Fruit fly (Drosophila melanogaster): Measurements from ENCODE around the gene chico.

chico gene

dm6 chr2L:10200847-10201246 is 46.0 kb downstream of the chico start, which contains the start of the genes Ripalpha and RpL7:
Gene Ripalpha (minus strand): TSS chr2L:10200974.
Gene RpL7 (plus strand): TSS chr2L:10201004.
- TF ChIP-seq ken (GFP tag; IDR thresholded peaks at IDR 0.05), result peak; percentile 98
- peak; percentile 99 for TF ChIP-seq CG33213 (GFP tag; optimal IDR thresholded peaks at IDR 0.05)
- TF ChIP-seq CG4404 (GFP tag; IDR thresholded peaks at IDR 0.05), result peak; percentile 85
- TF ChIP-seq CG12942 (GFP tag; optimal IDR thresholded peaks at IDR 0.05), result peak; percentile 97
- peak; percentile 99 for TF ChIP-seq CG9797 (GFP tag; optimal IDR thresholded peaks at IDR 0.05)
- TF ChIP-seq crol (GFP tag; IDR thresholded peaks at IDR 0.05), result no peak; the same call in 1 of the 2 replicates
- peak; percentile 95 for TF ChIP-seq ems (GFP tag; optimal IDR thresholded peaks at IDR 0.05)
- peak; percentile 98 for TF ChIP-seq CG11723 (GFP tag; optimal IDR thresholded peaks at IDR 0.05)
- peak; percentile 96 for TF ChIP-seq E2f1 (GFP tag; IDR thresholded peaks at IDR 0.05)
- TF ChIP-seq tna (GFP tag; IDR thresholded peaks at IDR 0.05; ENCODE audit: partially characterized antibody), result peak; percentile 92
- TF ChIP-seq CG11504 (tag; optimal IDR thresholded peaks at IDR 0.05), result no peak
- TF ChIP-seq CG17568 (GFP tag; optimal IDR thresholded peaks at IDR 0.05), result peak; percentile 95
- TF ChIP-seq unpg (GFP tag; optimal IDR thresholded peaks at IDR 0.05), result peak; percentile 95
- TF ChIP-seq otp (GFP tag; IDR thresholded peaks at IDR 0.05), result peak; percentile 99
- TF ChIP-seq org-1 (GFP tag; optimal IDR thresholded peaks at IDR 0.05), result peak; percentile 97
- TF ChIP-seq CG7987 (GFP tag; optimal IDR thresholded peaks at IDR 0.05), result peak; percentile 100
- peak; percentile 97 for TF ChIP-seq Awh (GFP tag; IDR thresholded peaks at IDR 0.05)
- peak; percentile 96 for TF ChIP-seq sqz (GFP tag; optimal IDR thresholded peaks at IDR 0.05)
- TF ChIP-seq abd-A (tag; optimal IDR thresholded peaks at IDR 0.05), result no peak
- peak; percentile 97 for TF ChIP-seq eyg (GFP tag; optimal IDR thresholded peaks at IDR 0.05)
- peak; percentile 81 for TF ChIP-seq Xrp1 (GFP tag; IDR thresholded peaks at IDR 0.05)
- peak; percentile 97 for TF ChIP-seq CG9817 (tag; optimal IDR thresholded peaks at IDR 0.05)
- TF ChIP-seq ind (GFP tag; optimal IDR thresholded peaks at IDR 0.05), result peak; percentile 94
- no peak for TF ChIP-seq fru (optimal IDR thresholded peaks at IDR 0.05)
- peak; percentile 88 for TF ChIP-seq pfk (GFP tag; optimal IDR thresholded peaks at IDR 0.05)
- TF ChIP-seq CkIIα-i1 (GFP tag; IDR thresholded peaks at IDR 0.05), result peak; percentile 83; the same call in 1 of the 2 replicates
- peak; percentile 91 for TF ChIP-seq lbe (GFP tag; optimal IDR thresholded peaks at IDR 0.05)
- peak; percentile 96 for TF ChIP-seq CG17359 (tag; optimal IDR thresholded peaks at IDR 0.05)
- TF ChIP-seq dmrt99B (tag; optimal IDR thresholded peaks at IDR 0.05), result peak; percentile 84
- peak in 1 of 3 experiments; percentile 58 for TF ChIP-seq Stat92E (GFP tag; optimal IDR thresholded peaks at IDR 0.05)
- TF ChIP-seq cato (GFP tag; optimal IDR thresholded peaks at IDR 0.05; ENCODE audit: borderline replicate concordance), result peak; percentile 95
- peak; percentile 91 for TF ChIP-seq kah (GFP tag; optimal IDR thresholded peaks at IDR 0.05)
- TF ChIP-seq maf-S (GFP tag; optimal IDR thresholded peaks at IDR 0.05), result peak; percentile 98
- TF ChIP-seq CG1792 (GFP tag; optimal IDR thresholded peaks at IDR 0.05), result peak; percentile 97
- peak; percentile 96 for TF ChIP-seq slou (GFP tag; optimal IDR thresholded peaks at IDR 0.05)
- TF ChIP-seq CG18011 (GFP tag; optimal IDR thresholded peaks at IDR 0.05), result peak; percentile 92
- TF ChIP-seq Mad (GFP tag; optimal IDR thresholded peaks at IDR 0.05), result peak; percentile 99
- no peak; the same call in 1 of the 2 replicates for TF ChIP-seq CG43689 (GFP tag; IDR thresholded peaks at IDR 0.05)
- TF ChIP-seq grau (tag; optimal IDR thresholded peaks at IDR 0.05), result peak; percentile 88
- TF ChIP-seq CG7372 (GFP tag; IDR thresholded peaks at IDR 0.05), result peak; percentile 93
- peak; percentile 93 for TF ChIP-seq CG13287 (GFP tag; IDR thresholded peaks at IDR 0.05; ENCODE audit: partially characterized antibody)
- TF ChIP-seq Hr78 (GFP tag; optimal IDR thresholded peaks at IDR 0.05), result no peak
- peak; percentile 90 for TF ChIP-seq CG2678 (tag; optimal IDR thresholded peaks at IDR 0.05)
- TF ChIP-seq CG15696 (tag; optimal IDR thresholded peaks at IDR 0.05), result peak; percentile 79
- peak; percentile 99 for TF ChIP-seq schlank (tag; optimal IDR thresholded peaks at IDR 0.05)
- peak; percentile 96 for TF ChIP-seq CG2120 (GFP tag; optimal IDR thresholded peaks at IDR 0.05)
- peak; percentile 97 for TF ChIP-seq CG12744 (GFP tag; optimal IDR thresholded peaks at IDR 0.05)
- TF ChIP-seq CG30020 (tag; optimal IDR thresholded peaks at IDR 0.05), result peak; percentile 78
- peak; percentile 92 for TF ChIP-seq Antp (GFP tag; optimal IDR thresholded peaks at IDR 0.05)
- TF ChIP-seq YL-1 (GFP tag; optimal IDR thresholded peaks at IDR 0.05), result peak; percentile 100
